Fruit fly (Drosophila melanogaster): ENCODE measurements around the gene Top2.

Top2 gene

dm6 chr2L:19429731-19430130, 23.6 kb downstream of the Top2 start:
- TF ChIP-seq N (GFP tag; optimal IDR thresholded peaks at IDR 0.05) = no peak
- no peak for TF ChIP-seq Vsx2 (GFP tag; optimal IDR thresholded peaks at IDR 0.05; ENCODE audit: partially characterized antibody)
- TF ChIP-seq jim (GFP tag; optimal IDR thresholded peaks at IDR 0.05) = no peak
- TF ChIP-seq dmrt93B (GFP tag; optimal IDR thresholded peaks at IDR 0.05) = no peak
- no peak for TF ChIP-seq foxo (GFP tag; optimal IDR thresholded peaks at IDR 0.05)
- TF ChIP-seq Hr83 (GFP tag; optimal IDR thresholded peaks at IDR 0.05; ENCODE audit: poor library complexity, severe bottlenecking) = no peak
- TF ChIP-seq Jra (GFP tag; optimal IDR thresholded peaks at IDR 0.05) = no peak
- TF ChIP-seq sage (GFP tag; optimal IDR thresholded peaks at IDR 0.05) = no peak
- TF ChIP-seq pan (optimal IDR thresholded peaks at IDR 0.05) = no peak
- no peak for TF ChIP-seq dl (GFP tag; optimal IDR thresholded peaks at IDR 0.05; ENCODE audit: insufficient read depth in 1 of 2, partially characterized antibody in 2 of 2)
- TF ChIP-seq ey (GFP tag; optimal IDR thresholded peaks at IDR 0.05) = no peak
- no peak for TF ChIP-seq HLH106 (tag; optimal IDR thresholded peaks at IDR 0.05)
- no peak for TF ChIP-seq fru (GFP tag; optimal IDR thresholded peaks at IDR 0.05)
- TF ChIP-seq sv (GFP tag; optimal IDR thresholded peaks at IDR 0.05) = no peak
- TF ChIP-seq CG32264 (GFP tag; optimal IDR thresholded peaks at IDR 0.05) = no peak
- TF ChIP-seq Rel (GFP tag; optimal IDR thresholded peaks at IDR 0.05) = no peak
- TF ChIP-seq Rel (tag; optimal IDR thresholded peaks at IDR 0.05) = no peak
- TF ChIP-seq Sp1 (GFP tag; optimal IDR thresholded peaks at IDR 0.05) = no peak
- TF ChIP-seq brk (GFP tag; optimal IDR thresholded peaks at IDR 0.05) = no peak

dm6 chr2L:19426330-19426781, 26.9 kb downstream of the Top2 start, which contains the start of gene Pax:
Pax (minus strand) TSS chr2L:19426596.
- TF ChIP-seq usp (GFP tag; optimal IDR thresholded peaks at IDR 0.05) (no peak), Dif (GFP tag; optimal IDR thresholded peaks at IDR 0.05; ENCODE audit: partially characterized antibody) (peak; percentile 27), Myc (optimal IDR thresholded peaks at IDR 0.05) (no peak), woc (GFP tag; optimal IDR thresholded peaks at IDR 0.05) (no peak), sage (GFP tag; optimal IDR thresholded peaks at IDR 0.05) (no peak), tai (GFP tag; optimal IDR thresholded peaks at IDR 0.05) (no peak), Sp1 (GFP tag; optimal IDR thresholded peaks at IDR 0.05) (peak; percentile 43), pan (optimal IDR thresholded peaks at IDR 0.05) (no peak), Jra (GFP tag; optimal IDR thresholded peaks at IDR 0.05) (peak; percentile 65), dsf (GFP tag; optimal IDR thresholded peaks at IDR 0.05; ENCODE audit: borderline replicate concordance) (no peak), Mio (GFP tag; optimal IDR thresholded peaks at IDR 0.05) (no peak), jim (GFP tag; optimal IDR thresholded peaks at IDR 0.05) (no peak), Vsx2 (GFP tag; optimal IDR thresholded peaks at IDR 0.05; ENCODE audit: partially characterized antibody) (no peak), psq (GFP tag; optimal IDR thresholded peaks at IDR 0.05) (no peak), brk (GFP tag; optimal IDR thresholded peaks at IDR 0.05) (no peak), Hr83 (GFP tag; optimal IDR thresholded peaks at IDR 0.05; ENCODE audit: poor library complexity, severe bottlenecking) (peak; percentile 43), N (GFP tag; optimal IDR thresholded peaks at IDR 0.05) (no peak), CG32264 (GFP tag; optimal IDR thresholded peaks at IDR 0.05) (no peak), dl (GFP tag; optimal IDR thresholded peaks at IDR 0.05; ENCODE audit: insufficient read depth in 1 of 2, partially characterized antibody in 2 of 2) (no peak), lola (GFP tag; optimal IDR thresholded peaks at IDR 0.05) (no peak), foxo (GFP tag; optimal IDR thresholded peaks at IDR 0.05) (no peak), fru (GFP tag; optimal IDR thresholded peaks at IDR 0.05) (no peak)

dm6 chr2L:19425765-19426329, 27.4 kb downstream of the Top2 start:
- TF ChIP-seq N (GFP tag; optimal IDR thresholded peaks at IDR 0.05) (no peak), rgr (GFP tag; optimal IDR thresholded peaks at IDR 0.05) (peak; percentile 68), CG32264 (GFP tag; optimal IDR thresholded peaks at IDR 0.05) (peak; percentile 6), sv (GFP tag; optimal IDR thresholded peaks at IDR 0.05) (peak; percentile 94), Dfd (GFP tag; optimal IDR thresholded peaks at IDR 0.05) (no peak), usp (GFP tag; optimal IDR thresholded peaks at IDR 0.05) (no peak), Rel (GFP tag; optimal IDR thresholded peaks at IDR 0.05) (no peak), Rel (tag; optimal IDR thresholded peaks at IDR 0.05) (no peak), pan (optimal IDR thresholded peaks at IDR 0.05) (no peak), dmrt93B (GFP tag; optimal IDR thresholded peaks at IDR 0.05) (peak; percentile 21), foxo (GFP tag; optimal IDR thresholded peaks at IDR 0.05) (peak in 1 of 2 experiments; percentile 73), Myc (optimal IDR thresholded peaks at IDR 0.05) (no peak), Jra (GFP tag; optimal IDR thresholded peaks at IDR 0.05) (no peak), sage (GFP tag; optimal IDR thresholded peaks at IDR 0.05) (peak; percentile 59), dsf (GFP tag; optimal IDR thresholded peaks at IDR 0.05; ENCODE audit: borderline replicate concordance) (no peak), dl (GFP tag; optimal IDR thresholded peaks at IDR 0.05; ENCODE audit: insufficient read depth in 1 of 2, partially characterized antibody in 2 of 2) (no peak), Vsx2 (GFP tag; optimal IDR thresholded peaks at IDR 0.05; ENCODE audit: partially characterized antibody) (peak; percentile 81), tai (GFP tag; optimal IDR thresholded peaks at IDR 0.05) (no peak), psq (GFP tag; optimal IDR thresholded peaks at IDR 0.05) (peak; percentile 53), brk (GFP tag; optimal IDR thresholded peaks at IDR 0.05) (peak; percentile 70), Dif (GFP tag; optimal IDR thresholded peaks at IDR 0.05; ENCODE audit: partially characterized antibody) (no peak), GATAd (GFP tag; optimal IDR thresholded peaks at IDR 0.05) (no peak), Hnf4 (GFP tag; optimal IDR thresholded peaks at IDR 0.05) (no peak), Hr78 (GFP tag; optimal IDR thresholded peaks at IDR 0.05) (no peak), CG9705 (GFP tag; optimal IDR thresholded peaks at IDR 0.05) (no peak), ey (GFP tag; optimal IDR thresholded peaks at IDR 0.05) (peak; percentile 46), woc (GFP tag; optimal IDR thresholded peaks at IDR 0.05) (peak; percentile 30), Sp1 (GFP tag; optimal IDR thresholded peaks at IDR 0.05) (peak; percentile 40), lola (GFP tag; optimal IDR thresholded peaks at IDR 0.05) (no peak), h (GFP tag; optimal IDR thresholded peaks at IDR 0.05) (peak; percentile 44), CrebA (GFP tag; optimal IDR thresholded peaks at IDR 0.05; ENCODE audit: borderline replicate concordance) (no peak), Hr83 (GFP tag; optimal IDR thresholded peaks at IDR 0.05; ENCODE audit: poor library complexity, severe bottlenecking) (no peak), Mio (GFP tag; optimal IDR thresholded peaks at IDR 0.05) (no peak), Abd-B (GFP tag; optimal IDR thresholded peaks at IDR 0.05) (no peak), OdsH (GFP tag; optimal IDR thresholded peaks at IDR 0.05) (peak; percentile 58), HLH106 (tag; optimal IDR thresholded peaks at IDR 0.05) (peak; percentile 69), br (GFP tag; optimal IDR thresholded peaks at IDR 0.05) (peak; percentile 29), fru (GFP tag; optimal IDR thresholded peaks at IDR 0.05) (peak; percentile 65)

All from whole organism, wandering third instar larva.